Fruit fly (Drosophila melanogaster) S2 (cell line): ENCODE results near the gene CG33640.

Source experiments
- CG8478 ChIP-seq: fragments of >200 bp; optimal IDR thresholded peaks from 2 replicates; lab custom pipeline; 2018
- CTCF ChIP-seq, 2 experiments: fragments of >200 bp; optimal IDR thresholded peaks; 2 replicates each; lab custom pipeline; 2018

dm6 chr2L:13542476-13542875 lies 14.8 kb downstream of the CG33640 start, which contains the start of gene CG9263:
- TF ChIP-seq CTCF (optimal IDR thresholded peaks at IDR 0.05; lab: Kevin White, UChicago): no peak
- no peak for TF ChIP-seq CG8478 (lab: Kevin White, UChicago)
